Fruit fly (Drosophila melanogaster) whole organism: ENCODE results near the gene CG32461.

Source experiments
- CG8478 ChIP-seq: fragments of >200 bp; optimal IDR thresholded peaks from 2 replicates; lab custom pipeline; 2018; ENCODE audit warnings: inconsistent platforms
- usp ChIP-seq: fragments of >200 bp; optimal IDR thresholded peaks from 2 replicates; lab custom pipeline; 2017; ENCODE audit warnings: missing biosample characterization, missing genetic modification characterization, mixed read lengths

DNA sequence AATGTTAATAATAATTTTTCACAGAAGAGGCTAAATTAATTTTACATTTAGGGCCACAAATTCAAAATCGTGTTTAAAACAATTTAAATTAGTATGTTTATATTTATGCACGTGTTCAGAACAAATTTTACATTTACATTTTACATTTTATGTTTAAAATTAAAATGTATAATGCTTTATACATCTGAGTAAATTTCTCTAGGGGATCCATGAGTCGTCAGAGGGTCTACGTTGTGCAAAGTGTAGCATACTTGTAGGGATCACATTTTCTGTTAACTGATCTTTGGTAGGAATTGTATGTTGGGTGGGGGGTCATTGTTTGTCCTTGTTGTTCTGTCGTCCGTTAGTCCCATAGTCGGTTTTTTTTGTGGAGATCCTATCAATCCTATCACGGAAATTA lies 26.9 kb upstream of the CG32461 start:
- TF ChIP-seq CG8478 (lab: Kevin White, UChicago) (no peak), usp (GFP tag; lab: Kevin White, UChicago) (no peak)
